Fruit fly (Drosophila melanogaster) whole organism, embryonic: ENCODE data around the gene hob.

Experiments
- Atf-2 ChIP-seq: fragments of 200-800 bp; sonication (Bioruptor generic); optimal IDR thresholded peaks from 2 replicates; lab custom pipeline; 2016; ENCODE audit warnings: missing biosample characterization, missing genetic modification characterization
- Atf3 ChIP-seq: fragments of 200-800 bp; sonication (Bioruptor generic); optimal IDR thresholded peaks from 3 replicates; lab custom pipeline; 2016; ENCODE audit warnings: missing biosample characterization, missing genetic modification characterization
- CG10979 ChIP-seq: fragments of 200-800 bp; sonication (Bioruptor generic); optimal IDR thresholded peaks from 2 replicates; lab custom pipeline; 2018; ENCODE audit warnings: missing biosample characterization, mild to moderate bottlenecking, missing genetic modification characterization, moderate library complexity
- CG11085 ChIP-seq: fragments of 200-800 bp; sonication (Bioruptor generic); IDR thresholded peaks from 2 replicates; pipeline ENCODE4 v1.3.6; 2022; ENCODE audit warnings: missing biosample characterization, missing genetic modification characterization
- CG11456 ChIP-seq: fragments of 200-800 bp; sonication (Bioruptor generic); IDR thresholded peaks from 3 replicates; pipeline ENCODE4 v1.3.6; 2022; ENCODE audit warnings: missing biosample characterization, missing genetic modification characterization
- CG11696 ChIP-seq: fragments of 200-800 bp; sonication (Bioruptor generic); IDR thresholded peaks from 2 replicates; pipeline ENCODE4 v1.3.6; 2022; ENCODE audit warnings: missing biosample characterization, missing genetic modification characterization
- CG14441 ChIP-seq: fragments of 200-800 bp; sonication (Bioruptor generic); IDR thresholded peaks from 2 replicates; pipeline ENCODE4 v1.3.6; 2022; ENCODE audit warnings: missing biosample characterization, missing genetic modification characterization
- CG15601 ChIP-seq: fragments of 200-800 bp; sonication (Bioruptor generic); optimal IDR thresholded peaks from 3 replicates; lab custom pipeline; 2019; ENCODE audit warnings: missing biosample characterization, mild to moderate bottlenecking, missing genetic modification characterization, moderate library complexity
- CG1603 ChIP-seq: fragments of 200-800 bp; sonication (Bioruptor generic); optimal IDR thresholded peaks from 2 replicates; lab custom pipeline; 2019; ENCODE audit warnings: missing biosample characterization, mild to moderate bottlenecking, missing genetic modification characterization, moderate library complexity
- CG16779 ChIP-seq: fragments of 200-800 bp; sonication (Bioruptor generic); IDR thresholded peaks from 2 replicates; pipeline ENCODE4 v1.3.6; 2022; ENCODE audit warnings: missing biosample characterization, missing genetic modification characterization
- CG18262 ChIP-seq: fragments of 200-800 bp; optimal IDR thresholded peaks from 3 replicates; lab custom pipeline; 2019; ENCODE audit warnings: missing biosample characterization, mild to moderate bottlenecking, missing genetic modification characterization, moderate library complexity
- CG1832 ChIP-seq: fragments of 200-800 bp; sonication (Bioruptor generic); optimal IDR thresholded peaks from 2 replicates; lab custom pipeline; 2017; ENCODE audit warnings: missing biosample characterization, mild to moderate bottlenecking, missing genetic modification characterization, inconsistent platforms
- CG31441 ChIP-seq: fragments of 200-800 bp; sonication (Bioruptor generic); IDR thresholded peaks from 2 replicates; pipeline ENCODE4 v1.3.6; 2022; ENCODE audit warnings: missing biosample characterization, missing genetic modification characterization
- CG6689 ChIP-seq: fragments of 200-800 bp; sonication (Bioruptor generic); IDR thresholded peaks from 2 replicates; pipeline ENCODE4 v1.3.6; 2022; ENCODE audit warnings: missing biosample characterization, missing genetic modification characterization
- CG6791 ChIP-seq: fragments of 200-800 bp; sonication (Bioruptor generic); IDR thresholded peaks from 3 replicates; pipeline ENCODE4 v1.3.6; 2022; ENCODE audit warnings: missing biosample characterization, missing genetic modification characterization; ENCODE audit not compliant: partially characterized antibody
- CG6813 ChIP-seq: fragments of 200-800 bp; sonication (Bioruptor generic); optimal IDR thresholded peaks from 2 replicates; lab custom pipeline; 2017; ENCODE audit warnings: missing biosample characterization, missing genetic modification characterization, mild to moderate bottlenecking, moderate library complexity, missing genetic modification reagents
- CG6854 ChIP-seq: fragments of 200-800 bp; sonication (Bioruptor generic); optimal IDR thresholded peaks from 3 replicates; lab custom pipeline; 2017; ENCODE audit warnings: missing biosample characterization, mild to moderate bottlenecking, missing genetic modification characterization
- CG8478 ChIP-seq: fragments of >200 bp; optimal IDR thresholded peaks from 2 replicates; lab custom pipeline; 2018
- CG8944 ChIP-seq: fragments of 200-800 bp; sonication (Bioruptor generic); optimal IDR thresholded peaks from 3 replicates; lab custom pipeline; 2016; ENCODE audit warnings: missing biosample characterization, missing genetic modification characterization
- CG9932 ChIP-seq: fragments of 200-800 bp; sonication (Bioruptor generic); IDR thresholded peaks from 2 replicates; pipeline ENCODE4 v1.3.6; 2022; ENCODE audit warnings: missing biosample characterization, missing genetic modification characterization
- Dll ChIP-seq: fragments of 200-800 bp; sonication (Bioruptor generic); IDR thresholded peaks from 4 replicates; pipeline ENCODE4 v1.3.6; 2022; ENCODE audit warnings: missing biosample characterization, missing genetic modification characterization; ENCODE audit not compliant: partially characterized antibody
- Max ChIP-seq: fragments of 200-800 bp; sonication (Bioruptor generic); optimal IDR thresholded peaks from 2 replicates; lab custom pipeline; 2016; ENCODE audit warnings: missing biosample characterization, mild to moderate bottlenecking, missing genetic modification characterization
- NC2β ChIP-seq: fragments of 200-800 bp; sonication (Bioruptor generic); optimal IDR thresholded peaks from 2 replicates; lab custom pipeline; 2016; ENCODE audit warnings: missing biosample characterization, missing genetic modification characterization
- Poxn ChIP-seq: fragments of 200-800 bp; sonication (Bioruptor generic); IDR thresholded peaks from 2 replicates; pipeline ENCODE4 v1.3.6; 2022; ENCODE audit warnings: missing biosample characterization, missing genetic modification characterization
- Side ChIP-seq: fragments of 200-800 bp; sonication (Bioruptor generic); optimal IDR thresholded peaks from 2 replicates; lab custom pipeline; 2016; ENCODE audit warnings: missing biosample characterization, missing genetic modification characterization
- Tbp ChIP-seq: fragments of >200 bp; optimal IDR thresholded peaks from 2 replicates; lab custom pipeline; 2018; ENCODE audit warnings: missing biosample characterization, missing genetic modification characterization
- ac ChIP-seq: fragments of 200-800 bp; sonication (Bioruptor generic); optimal IDR thresholded peaks from 3 replicates; lab custom pipeline; 2017; ENCODE audit warnings: missing biosample characterization, mild to moderate bottlenecking, missing genetic modification characterization
- amos ChIP-seq: fragments of 200-800 bp; sonication (Bioruptor generic); IDR thresholded peaks from 2 replicates; pipeline ENCODE4 v1.3.6; 2022; ENCODE audit warnings: missing biosample characterization, missing genetic modification characterization; ENCODE audit not compliant: partially characterized antibody
- ash1 ChIP-seq: fragments of 200-800 bp; sonication (Bioruptor generic); optimal IDR thresholded peaks from 2 replicates; lab custom pipeline; 2018; ENCODE audit warnings: missing biosample characterization, mild to moderate bottlenecking, missing genetic modification characterization
- bsh ChIP-seq, 2 experiments: fragments of 200-800 bp; sonication (Bioruptor generic); optimal IDR thresholded peaks; 2 replicates each; lab custom pipeline; 2017 to 2018; ENCODE audit warnings: mild to moderate bottlenecking in 2 of 2, missing biosample characterization in 2 of 2, missing genetic modification characterization in 2 of 2, moderate library complexity in 1 of 2
- caup ChIP-seq: fragments of 200-800 bp; sonication (Bioruptor generic); optimal IDR thresholded peaks from 3 replicates; lab custom pipeline; 2017; ENCODE audit warnings: missing biosample characterization, mild to moderate bottlenecking, missing genetic modification characterization, moderate library complexity; ENCODE audit not compliant: severe bottlenecking
- corto ChIP-seq: fragments of 200-800 bp; sonication (Bioruptor generic); optimal IDR thresholded peaks from 2 replicates; lab custom pipeline; 2016; ENCODE audit warnings: missing biosample characterization, mild to moderate bottlenecking, missing genetic modification characterization, moderate library complexity
- dati ChIP-seq: fragments of 200-800 bp; sonication (Bioruptor generic); IDR thresholded peaks from 2 replicates; pipeline ENCODE4 v1.3.6; 2022; ENCODE audit warnings: missing biosample characterization, missing genetic modification characterization
- gcm2 ChIP-seq: fragments of 200-800 bp; sonication (Bioruptor generic); optimal IDR thresholded peaks from 2 replicates; lab custom pipeline; 2016; ENCODE audit warnings: missing biosample characterization, missing genetic modification characterization
- gsb-n ChIP-seq: fragments of 200-800 bp; sonication (Bioruptor generic); optimal IDR thresholded peaks from 3 replicates; lab custom pipeline; 2018; ENCODE audit warnings: missing biosample characterization, mild to moderate bottlenecking, missing genetic modification characterization
- ken ChIP-seq: fragments of 200-800 bp; sonication (Bioruptor generic); IDR thresholded peaks from 3 replicates; pipeline ENCODE4 v1.3.6; 2022; ENCODE audit warnings: missing biosample characterization, missing genetic modification characterization
- klu ChIP-seq: fragments of 200-800 bp; sonication (Bioruptor generic); IDR thresholded peaks from 2 replicates; pipeline ENCODE4 v1.3.6; 2022; ENCODE audit warnings: missing biosample characterization, missing genetic modification characterization
- lab ChIP-seq: fragments of 200-800 bp; sonication (Bioruptor generic); optimal IDR thresholded peaks from 3 replicates; lab custom pipeline; 2017; ENCODE audit warnings: missing biosample characterization, missing genetic modification characterization, mild to moderate bottlenecking, moderate library complexity, missing genetic modification reagents
- lbe ChIP-seq: fragments of 200-800 bp; sonication (Bioruptor generic); optimal IDR thresholded peaks from 2 replicates; lab custom pipeline; 2016; ENCODE audit warnings: missing biosample characterization, mild to moderate bottlenecking, missing genetic modification characterization
- mam ChIP-seq: fragments of 200-800 bp; sonication (Bioruptor generic); optimal IDR thresholded peaks from 3 replicates; lab custom pipeline; 2016; ENCODE audit warnings: missing biosample characterization, missing genetic modification characterization
- nom ChIP-seq: fragments of 200-800 bp; sonication (Bioruptor generic); optimal IDR thresholded peaks from 2 replicates; lab custom pipeline; 2017; ENCODE audit warnings: missing biosample characterization, missing genetic modification characterization, mild to moderate bottlenecking, moderate library complexity, missing genetic modification reagents
- otp ChIP-seq: fragments of 200-800 bp; sonication (Bioruptor generic); IDR thresholded peaks from 3 replicates; pipeline ENCODE4, ENCODE4 v1.3.6; 2022; ENCODE audit warnings: missing biosample characterization, missing genetic modification characterization
- pb ChIP-seq: fragments of 200-800 bp; sonication (Bioruptor generic); optimal IDR thresholded peaks from 3 replicates; lab custom pipeline; 2016; ENCODE audit warnings: missing biosample characterization, missing genetic modification characterization
- phol ChIP-seq: fragments of 200-800 bp; sonication (Bioruptor generic); optimal IDR thresholded peaks from 3 replicates; lab custom pipeline; 2018; ENCODE audit warnings: missing biosample characterization, mild to moderate bottlenecking, missing genetic modification characterization, moderate library complexity
- salm ChIP-seq: fragments of 200-800 bp; sonication (Bioruptor generic); optimal IDR thresholded peaks from 2 replicates; lab custom pipeline; 2018; ENCODE audit warnings: missing biosample characterization, mild to moderate bottlenecking, missing genetic modification characterization
- sisA ChIP-seq: fragments of 200-800 bp; sonication (Bioruptor generic); IDR thresholded peaks from 2 replicates; pipeline ENCODE4 v1.3.6; 2022; ENCODE audit warnings: missing biosample characterization, missing genetic modification characterization
- so ChIP-seq: fragments of 200-800 bp; sonication (Bioruptor generic); IDR thresholded peaks from 3 replicates; pipeline ENCODE4 v1.3.6; 2022; ENCODE audit warnings: missing biosample characterization, missing genetic modification characterization
- tup ChIP-seq: fragments of 200-800 bp; sonication (Bioruptor generic); optimal IDR thresholded peaks from 2 replicates; lab custom pipeline; 2016; ENCODE audit warnings: missing biosample characterization, mild to moderate bottlenecking, missing genetic modification characterization, moderate library complexity

hob gene

DNA sequence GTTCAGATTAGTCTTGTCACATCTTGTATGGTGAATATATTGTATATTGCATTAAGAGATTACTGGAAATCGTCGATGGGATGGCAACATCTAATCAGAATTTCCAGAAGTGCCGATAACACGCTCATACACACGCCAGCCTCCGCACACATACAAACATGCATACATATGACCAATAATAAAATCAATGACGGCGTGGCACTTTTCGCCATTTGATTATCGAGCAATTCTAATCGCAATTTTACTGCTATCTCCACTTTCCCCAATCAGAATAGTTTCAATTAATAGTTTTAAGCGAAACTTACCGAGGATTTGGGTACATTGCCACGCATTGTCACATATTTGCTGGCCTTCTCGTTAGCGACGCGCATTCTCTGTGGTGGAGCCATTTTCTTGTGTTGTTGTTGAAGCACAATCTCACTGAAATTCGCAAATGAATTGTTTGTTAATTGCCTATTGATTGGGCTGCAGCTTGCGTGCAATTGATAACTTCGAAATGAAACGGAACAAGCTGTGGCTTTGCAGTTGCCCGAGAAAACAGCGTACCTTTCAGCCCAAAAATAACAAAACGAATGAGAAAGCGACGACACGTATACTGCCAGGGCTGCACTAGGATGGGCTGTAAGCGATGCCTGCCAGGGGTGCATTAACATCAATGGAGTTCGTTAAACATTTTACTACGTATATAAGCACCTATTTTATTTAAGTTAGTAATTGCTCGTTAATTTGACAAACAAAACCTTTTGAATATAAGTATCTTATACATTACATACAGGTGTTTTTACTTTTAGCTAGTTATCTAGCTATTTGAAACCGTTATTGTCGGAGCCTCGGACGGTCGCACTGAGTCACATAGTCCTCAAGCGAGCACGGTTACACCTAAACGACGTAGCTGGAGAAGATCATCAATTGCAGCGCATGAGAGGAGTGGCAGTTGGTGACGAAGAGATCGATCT is 20.0 kb downstream of the hob start, which contains the start of the genes CG32276 and gry (continued):
- TF ChIP-seq pb (peak; percentile 36), CG6854 (GFP tag; lab: Kevin White, UChicago) (peak; percentile 29), NC2β (peak; percentile 84), CG11456 (peak; percentile 82), amos (GFP tag; lab: Robert Waterston, UW) (no peak; the same call in 1 of the 2 replicates), salm (tag; lab: Kevin White, UChicago) (peak; percentile 26), CG18262 (tag; lab: Kevin White, UChicago) (peak; percentile 75), CG6813 (no peak), CG6689 (GFP tag; lab: Robert Waterston, UW) (peak; percentile 69), caup (GFP tag; lab: Kevin White, UChicago) (peak; percentile 69), Atf3 (peak; percentile 63), CG10979 (tag; lab: Kevin White, UChicago) (peak; percentile 71), phol (peak; percentile 90), otp (GFP tag; lab: Robert Waterston, UW) (peak; percentile 54; the same call in 1 of the 3 replicates), bsh (GFP tag; optimal IDR thresholded peaks at IDR 0.05; lab: Kevin White, UChicago) (peak in 1 of 2 experiments; percentile 66), nom (peak; percentile 84), Dll (GFP tag; lab: Robert Waterston, UW) (peak; percentile 43; the same call in 1 of the 4 replicates), CG6791 (GFP tag; lab: Robert Waterston, UW) (no peak), ash1 (GFP tag; lab: Kevin White, UChicago) (no peak), lab (GFP tag; lab: Kevin White, UChicago) (peak; percentile 87), CG11085 (0 out of 2 replicates have a peak, but pooled peaks have one; percentile 27), CG16779 (GFP tag; lab: Robert Waterston, UW) (no peak), corto (no peak), Side (GFP tag; lab: Kevin White, UChicago) (peak; percentile 86), mam (peak; percentile 79), CG9932 (GFP tag; lab: Robert Waterston, UW) (peak; percentile 88), ken (GFP tag; lab: Robert Waterston, UW) (peak; percentile 54; the same call in 1 of the 3 replicates), CG8478 (lab: Kevin White, UChicago) (no peak), tup (peak; percentile 63), lbe (GFP tag; lab: Kevin White, UChicago) (peak; percentile 73), CG8944 (GFP tag; lab: Kevin White, UChicago) (peak; percentile 82), Poxn (peak; percentile 62), CG14441 (GFP tag; lab: Robert Waterston, UW) (peak; percentile 60), gsb-n (no peak), gcm2 (GFP tag; lab: Kevin White, UChicago) (peak; percentile 39), CG1603 (tag; lab: Kevin White, UChicago) (peak; percentile 86), Tbp (GFP tag; lab: Kevin White, UChicago) (peak; percentile 57), CG15601 (tag; lab: Kevin White, UChicago) (no peak), ac (GFP tag; lab: Kevin White, UChicago) (no peak), so (GFP tag; lab: Robert Waterston, UW) (no peak), Max (GFP tag; lab: Kevin White, UChicago) (peak; percentile 88), CG31441 (no peak), klu (GFP tag; lab: Robert Waterston, UW) (peak; percentile 46; the same call in 1 of the 2 replicates), dati (peak; percentile 48; the same call in 1 of the 2 replicates), Atf-2 (GFP tag; lab: Kevin White, UChicago) (peak; percentile 81), sisA (peak; percentile 62; the same call in 1 of the 2 replicates), CG11696 (GFP tag; lab: Robert Waterston, UW) (no peak), CG1832 (GFP tag; lab: Kevin White, UChicago) (no peak)
